Worm (Caenorhabditis elegans) whole organism, L2 larva: ENCODE measurements around the gene M02D8.3.

ENCODE experiments used
- F13H6.1 ChIP-seq: sonication (generic microtip); optimal IDR thresholded peaks from 2 replicates; lab custom pipeline; 2016; ENCODE audit warnings: missing genetic modification characterization, missing compliant biosample characterization
- R02D3.7 ChIP-seq: fragments of 150-350 bp; optimal IDR thresholded peaks from 2 replicates; lab custom pipeline; 2014; ENCODE audit warnings: missing biosample characterization, missing genetic modification characterization
- Y55F3AM.14 ChIP-seq: fragments of 200-800 bp; sonication (Bioruptor generic); optimal IDR thresholded peaks from 2 replicates; lab custom pipeline; 2018; ENCODE audit warnings: mild to moderate bottlenecking, missing genetic modification characterization, missing compliant biosample characterization
- ZK546.5 ChIP-seq: sonication (generic microtip); optimal IDR thresholded peaks from 2 replicates; lab custom pipeline; 2017; ENCODE audit warnings: missing biosample characterization, missing genetic modification characterization
- aly-2 ChIP-seq: fragments of 150-350 bp; optimal IDR thresholded peaks from 2 replicates; lab custom pipeline; 2014; ENCODE audit warnings: missing biosample characterization, missing genetic modification characterization
- ama-1 ChIP-seq: fragments of 150-350 bp; optimal IDR thresholded peaks from 2 replicates; lab custom pipeline; 2018; ENCODE audit warnings: inconsistent platforms
- ceh-16 ChIP-seq: fragments of 150-350 bp; optimal IDR thresholded peaks from 2 replicates; lab custom pipeline; 2014; ENCODE audit warnings: missing biosample characterization, missing genetic modification characterization
- ceh-82 ChIP-seq: fragments of 150-350 bp; optimal IDR thresholded peaks from 2 replicates; lab custom pipeline; 2014; ENCODE audit warnings: missing biosample characterization, missing genetic modification characterization
- crh-2 ChIP-seq: sonication (generic microtip); optimal IDR thresholded peaks from 2 replicates; lab custom pipeline; 2017; ENCODE audit warnings: missing biosample characterization, missing genetic modification characterization
- dmd-4 ChIP-seq: sonication (generic microtip); optimal IDR thresholded peaks from 2 replicates; lab custom pipeline; 2017; ENCODE audit warnings: missing biosample characterization, missing genetic modification characterization
- egl-27 ChIP-seq: sonication (generic microtip); optimal IDR thresholded peaks from 3 replicates; lab custom pipeline; 2017; ENCODE audit warnings: missing biosample characterization, missing genetic modification reagents, missing genetic modification characterization
- elt-3 ChIP-seq: sonication (generic microtip); optimal IDR thresholded peaks from 2 replicates; lab custom pipeline; 2017; ENCODE audit warnings: missing biosample characterization, missing genetic modification characterization
- fos-1 ChIP-seq: fragments of 150-350 bp; optimal IDR thresholded peaks from 2 replicates; lab custom pipeline; 2014; ENCODE audit warnings: missing biosample characterization, missing genetic modification characterization
- gmeb-1 ChIP-seq: fragments of 150-350 bp; optimal IDR thresholded peaks from 2 replicates; lab custom pipeline; 2014; ENCODE audit warnings: missing biosample characterization, missing genetic modification characterization
- lsy-2 ChIP-seq, 2 experiments: fragments of 150-350 bp in 1 of 2; sonication (generic microtip) in 1 of 2; optimal IDR thresholded peaks; 2 replicates each; lab custom pipeline; 2014 to 2017; ENCODE audit warnings: missing biosample characterization in 2 of 2, missing genetic modification characterization in 2 of 2
- mdl-1 ChIP-seq, 2 experiments: fragments of 150-350 bp in 1 of 2; sonication (generic microtip) in 1 of 2; optimal IDR thresholded peaks; 2 replicates each; lab custom pipeline; 2017; ENCODE audit warnings: missing biosample characterization in 2 of 2, missing genetic modification characterization in 2 of 2
- nhr-11 ChIP-seq: fragments of 150-350 bp; optimal IDR thresholded peaks from 2 replicates; lab custom pipeline; 2014; ENCODE audit warnings: missing biosample characterization, missing genetic modification characterization
- nhr-129 ChIP-seq: fragments of 150-350 bp; optimal IDR thresholded peaks from 2 replicates; lab custom pipeline; 2014; ENCODE audit warnings: missing biosample characterization, missing genetic modification characterization
- nhr-237 ChIP-seq: fragments of 150-350 bp; optimal IDR thresholded peaks from 2 replicates; lab custom pipeline; 2014; ENCODE audit warnings: missing biosample characterization, missing genetic modification characterization
- nhr-6 ChIP-seq: fragments of 150-350 bp; optimal IDR thresholded peaks from 2 replicates; lab custom pipeline; 2014; ENCODE audit warnings: missing biosample characterization, missing genetic modification characterization
- nhr-77 ChIP-seq: fragments of 150-350 bp; optimal IDR thresholded peaks from 2 replicates; lab custom pipeline; 2014; ENCODE audit warnings: missing biosample characterization, missing genetic modification characterization
- sem-4 ChIP-seq: fragments of 150-350 bp; optimal IDR thresholded peaks from 2 replicates; lab custom pipeline; 2014; ENCODE audit warnings: missing biosample characterization, missing genetic modification reagents, missing genetic modification characterization
- sma-9 ChIP-seq, 2 experiments: fragments of 150-350 bp in 1 of 2; sonication (generic microtip) in 1 of 2; optimal IDR thresholded peaks; 2 replicates each; lab custom pipeline; 2014 to 2016; ENCODE audit warnings: missing genetic modification characterization in 2 of 2, mild to moderate bottlenecking in 1 of 2, missing biosample characterization in 1 of 2, missing compliant biosample characterization in 1 of 2, missing genetic modification reagents in 1 of 2, moderate library complexity in 1 of 2
- snpc-4 ChIP-seq: fragments of 150-350 bp; optimal IDR thresholded peaks from 2 replicates; lab custom pipeline; 2014; ENCODE audit warnings: missing biosample characterization, missing genetic modification characterization
- unc-55 ChIP-seq: fragments of 150-350 bp; sonication (generic microtip); optimal IDR thresholded peaks from 3 replicates; lab custom pipeline; 2014; ENCODE audit warnings: missing biosample characterization, missing genetic modification reagents, missing genetic modification characterization
- zag-1 ChIP-seq: fragments of 150-350 bp; optimal IDR thresholded peaks from 2 replicates; lab custom pipeline; 2014; ENCODE audit warnings: missing biosample characterization, missing genetic modification characterization
- ztf-1 ChIP-seq: fragments of 200-800 bp; sonication (Bioruptor generic); conservative IDR thresholded peaks from 2 replicates; pipeline ENCODE4 v1.3.6; 2022; ENCODE audit warnings: missing genetic modification characterization, missing compliant biosample characterization
- ztf-11 ChIP-seq: sonication (generic microtip); optimal IDR thresholded peaks from 2 replicates; lab custom pipeline; 2017; ENCODE audit warnings: missing biosample characterization, missing genetic modification characterization

Gene M02D8.3

ce11 chrX:8745524-8745923 lies 8.7 kb upstream of the M02D8.3 start:
- no peak for TF ChIP-seq crh-2 (tag; lab: Kevin White, UChicago)
- no peak for TF ChIP-seq nhr-237
- TF ChIP-seq fos-1 (tag; lab: Kevin White, UChicago) = no peak
- TF ChIP-seq ZK546.5 (tag; lab: Kevin White, UChicago) = no peak
- TF ChIP-seq aly-2 (tag; lab: Kevin White, UChicago) = no peak
- no peak for TF ChIP-seq elt-3
- TF ChIP-seq ceh-16 (tag; lab: Kevin White, UChicago) = no peak
- no peak for TF ChIP-seq sma-9 (GFP tag; optimal IDR thresholded peaks at IDR 0.05; lab: Kevin White, UChicago)
- TF ChIP-seq sma-9 (tag; optimal IDR thresholded peaks at IDR 0.05; lab: Kevin White, UChicago) = no peak
- no peak for TF ChIP-seq sem-4

ce11 chrX:8744192-8744985 lies 7.6 kb upstream of the M02D8.3 start:
- no peak for TF ChIP-seq nhr-237
- no peak for TF ChIP-seq lsy-2 (tag; optimal IDR thresholded peaks at IDR 0.05; lab: Kevin White, UChicago)
- TF ChIP-seq mdl-1 (tag; optimal IDR thresholded peaks at IDR 0.05; lab: Kevin White, UChicago) = no peak
- TF ChIP-seq F13H6.1 (tag; lab: Kevin White, UChicago) = no peak
- TF ChIP-seq nhr-77 = no peak
- TF ChIP-seq ceh-16 (tag; lab: Kevin White, UChicago) = no peak
- no peak for TF ChIP-seq nhr-6 (tag; lab: Kevin White, UChicago)
- no peak for TF ChIP-seq zag-1 (tag; lab: Kevin White, UChicago)
- no peak for TF ChIP-seq ceh-82
- no peak for TF ChIP-seq aly-2 (tag; lab: Kevin White, UChicago)
- no peak for TF ChIP-seq egl-27 (tag; lab: Kevin White, UChicago)
- TF ChIP-seq sma-9 (GFP tag; optimal IDR thresholded peaks at IDR 0.05; lab: Kevin White, UChicago) = no peak
- no peak for TF ChIP-seq sma-9 (tag; optimal IDR thresholded peaks at IDR 0.05; lab: Kevin White, UChicago)
- no peak for TF ChIP-seq elt-3
- TF ChIP-seq, all 48 proteins: peak for 0

- TF ChIP-seq elt-3 = no peak
- TF ChIP-seq ama-1 (lab: Kevin White, UChicago) = no peak
- no peak for TF ChIP-seq sem-4
- TF ChIP-seq nhr-6 (tag; lab: Kevin White, UChicago) = no peak
- TF ChIP-seq crh-2 (tag; lab: Kevin White, UChicago) = no peak
- TF ChIP-seq Y55F3AM.14 (GFP tag; lab: Kevin White, UChicago) = no peak
- no peak for TF ChIP-seq R02D3.7
- no peak for TF ChIP-seq dmd-4 (tag; lab: Kevin White, UChicago)
- no peak for TF ChIP-seq aly-2 (tag; lab: Kevin White, UChicago)
- no peak for TF ChIP-seq ztf-11
- TF ChIP-seq nhr-129 (tag; lab: Kevin White, UChicago) = no peak
- no peak for TF ChIP-seq snpc-4 (tag; lab: Kevin White, UChicago)
- no peak for TF ChIP-seq ztf-1 (GFP tag; lab: Robert Waterston, UW)
- no peak for TF ChIP-seq gmeb-1 (tag; lab: Kevin White, UChicago)
- no peak for TF ChIP-seq lsy-2 (tag; optimal IDR thresholded peaks at IDR 0.05; lab: Kevin White, UChicago)
These were observed 6.1 kb upstream of the M02D8.3 start, which contains the start of gene M02D8.7 for ce11 chrX:8742896-8743295. TSS of gene M02D8.7 (minus strand) at chrX:8742996.

- peak; percentile 1 for TF ChIP-seq snpc-4 (tag; lab: Kevin White, UChicago)
- TF ChIP-seq nhr-11 (tag; lab: Kevin White, UChicago) = no peak
- no peak for TF ChIP-seq nhr-237
These were observed 4.9 kb upstream of the M02D8.3 start for ce11 chrX:8741629-8742170.

- no peak for TF ChIP-seq zag-1 (tag; lab: Kevin White, UChicago)
- no peak for TF ChIP-seq R02D3.7
- TF ChIP-seq sma-9 (GFP tag; optimal IDR thresholded peaks at IDR 0.05; lab: Kevin White, UChicago) = no peak
- no peak for TF ChIP-seq sma-9 (tag; optimal IDR thresholded peaks at IDR 0.05; lab: Kevin White, UChicago)
- TF ChIP-seq dmd-4 (tag; lab: Kevin White, UChicago) = no peak
These were observed 2.6 kb upstream of the M02D8.3 start, which contains the start of gene M02D8.2 for ce11 chrX:8739373-8739772. TSS of gene M02D8.2 (plus strand) at chrX:8739673.

ce11 chrX:8737801-8738200 lies 986 bp upstream of the M02D8.3 start:
- TF ChIP-seq dmd-4 (tag; lab: Kevin White, UChicago) (no peak), unc-55 (GFP tag; lab: Kevin White, UChicago) (no peak), ztf-1 (GFP tag; lab: Robert Waterston, UW) (no peak)
